Worm (Caenorhabditis elegans): ENCODE measurements around the gene F19G12.11.

ce11 chrX:1476005-1476404 is 49.7 kb upstream of the F19G12.11 start:
- TF ChIP-seq unc-62 (GFP tag; optimal IDR thresholded peaks at IDR 0.05) (no peak), lin-13 (GFP tag; optimal IDR thresholded peaks at IDR 0.05) (no peak), nhr-85 (tag) (peak; percentile 8), egl-27 (tag; optimal IDR thresholded peaks at IDR 0.05) (no peak), ama-1 (optimal IDR thresholded peaks at IDR 0.05) (no peak), ztf-11 (tag; optimal IDR thresholded peaks at IDR 0.05) (no peak), pqm-1 (tag; optimal IDR thresholded peaks at IDR 0.05) (no peak), grh-1 (GFP tag; IDR thresholded peaks at IDR 0.05) (no peak), nhr-28 (tag; optimal IDR thresholded peaks at IDR 0.05) (no peak), snpc-4 (tag; optimal IDR thresholded peaks at IDR 0.05) (no peak), lin-39 (tag; optimal IDR thresholded peaks at IDR 0.05) (no peak), nhr-90 (tag; optimal IDR thresholded peaks at IDR 0.05; ENCODE audit: poor library complexity) (no peak)
